Fruit fly (Drosophila melanogaster) S2 (cell line): Measurements from ENCODE around the gene modSP.

ENCODE experiments used
- CG8478 ChIP-seq: fragments of >200 bp; optimal IDR thresholded peaks from 2 replicates; lab custom pipeline; 2018
- CTCF ChIP-seq, 2 experiments: fragments of >200 bp; optimal IDR thresholded peaks; 2 replicates each; lab custom pipeline; 2018

The modSP gene

dm6 chr3R:16614241-16614640, 41.2 kb downstream of the modSP start, which contains the start of gene CG10340:
Gene CG10340, minus strand, starts transcription at chr3R:16614391.
- TF ChIP-seq CG8478 (lab: Kevin White, UChicago) (no peak), CTCF (optimal IDR thresholded peaks at IDR 0.05; lab: Kevin White, UChicago) (peak in 1 of 2 experiments; percentile 10)

- TF ChIP-seq CTCF (optimal IDR thresholded peaks at IDR 0.05; lab: Kevin White, UChicago) (no peak), CG8478 (lab: Kevin White, UChicago) (no peak)
Observed at dm6 chr3R:16613300-16613699, 42.2 kb downstream of the modSP start, which contains the start of gene CG12783. Gene CG12783, minus strand, starts transcription at chr3R:16613400.

dm6 chr3R:16611240-16611639, 44.2 kb downstream of the modSP start:
- TF ChIP-seq CTCF (optimal IDR thresholded peaks at IDR 0.05; lab: Kevin White, UChicago) (no peak), CG8478 (lab: Kevin White, UChicago) (no peak)

- TF ChIP-seq CG8478 (lab: Kevin White, UChicago) (no peak), CTCF (optimal IDR thresholded peaks at IDR 0.05; lab: Kevin White, UChicago) (no peak)
Observed at dm6 chr3R:16608920-16609319, 46.5 kb downstream of the modSP start, which contains the start of gene NPF. Gene NPF, plus strand, starts transcription at chr3R:16609220.

DNA sequence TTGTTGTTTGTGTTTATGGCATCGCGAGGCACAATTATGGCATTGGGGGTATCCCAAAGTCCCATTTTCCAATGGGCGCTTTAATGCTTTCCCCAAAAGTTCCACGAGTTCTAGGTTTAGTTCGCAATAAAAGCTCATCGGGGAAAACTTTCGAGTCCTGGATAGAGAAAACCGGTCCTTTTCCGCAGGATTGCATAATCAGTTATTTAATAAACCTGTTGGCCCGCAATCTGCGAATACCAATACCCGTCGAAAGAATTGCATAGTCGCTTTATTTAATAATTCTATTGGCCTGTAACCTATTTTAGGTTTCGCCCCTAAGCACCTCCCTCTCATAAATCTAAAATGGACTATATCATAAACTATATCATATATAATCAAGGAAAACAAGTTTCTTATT, 49.5 kb downstream of the modSP start:
- no peak for TF ChIP-seq CTCF (optimal IDR thresholded peaks at IDR 0.05; lab: Kevin White, UChicago)
- TF ChIP-seq CG8478 (lab: Kevin White, UChicago), result no peak

DNA sequence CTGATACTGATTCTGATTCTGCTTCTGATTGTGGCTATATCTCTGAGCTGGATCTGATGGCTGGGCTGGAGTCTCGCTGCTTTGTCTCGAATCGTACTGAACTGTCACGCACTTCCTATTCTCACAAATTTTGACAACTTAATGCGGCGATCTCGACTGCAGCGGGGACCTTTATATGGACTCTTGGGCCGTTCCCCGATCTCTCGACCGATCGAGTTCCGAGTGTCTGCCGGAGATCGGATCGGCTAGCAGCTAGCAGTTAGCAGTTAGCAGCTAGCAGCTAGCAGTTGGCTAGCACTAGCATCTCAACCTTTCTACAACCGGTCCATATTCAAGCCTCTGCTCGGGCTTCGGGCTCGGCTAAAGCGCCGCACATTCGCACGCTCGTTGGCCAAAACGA, 50.7 kb downstream of the modSP start, which contains the start of gene CG10345:
Gene CG10345, minus strand, starts transcription at position 147 of the 400 bp plus-strand sequence.
- no peak for TF ChIP-seq CG8478 (lab: Kevin White, UChicago)
- no peak for TF ChIP-seq CTCF (optimal IDR thresholded peaks at IDR 0.05; lab: Kevin White, UChicago)
